Worm (Caenorhabditis elegans): ENCODE data around the gene csr-1.

The csr-1 gene

ce11 chrIV:7982024-7982576 is 25.0 kb downstream of the csr-1 start, which contains the start of gene arf-5:
TSS of gene arf-5 (plus strand) at chrIV:7982526.
- TF ChIP-seq ceh-14 (tag; optimal IDR thresholded peaks at IDR 0.05) (no peak), hlh-30 (tag; optimal IDR thresholded peaks at IDR 0.05; ENCODE audit: insufficient read depth) (peak; percentile 35), pros-1 (tag; optimal IDR thresholded peaks at IDR 0.05) (no peak), unc-42 (tag; optimal IDR thresholded peaks at IDR 0.05) (peak; percentile 7), nfya-1 (tag; optimal IDR thresholded peaks at IDR 0.05) (peak; percentile 14)

- no peak for TF ChIP-seq rnt-1 (tag; optimal IDR thresholded peaks at IDR 0.05)
- no peak for TF ChIP-seq ceh-34 (tag; optimal IDR thresholded peaks at IDR 0.05)
- no peak for TF ChIP-seq Y22D7AL.16 (tag; optimal IDR thresholded peaks at IDR 0.05)
- TF ChIP-seq T23F11.4 (GFP tag; optimal IDR thresholded peaks at IDR 0.05), result no peak
- TF ChIP-seq ztf-16 (tag; optimal IDR thresholded peaks at IDR 0.05), result no peak
- TF ChIP-seq lin-11 (tag; optimal IDR thresholded peaks at IDR 0.05), result no peak
- no peak for TF ChIP-seq pag-3 (tag; optimal IDR thresholded peaks at IDR 0.05; ENCODE audit: borderline replicate concordance)
- TF ChIP-seq sdc-2 (tag; optimal IDR thresholded peaks at IDR 0.05), result no peak
- TF ChIP-seq nhr-11 (tag; optimal IDR thresholded peaks at IDR 0.05), result no peak
Measured at ce11 chrIV:7983021-7983420, 26.0 kb downstream of the csr-1 start.

DNA sequence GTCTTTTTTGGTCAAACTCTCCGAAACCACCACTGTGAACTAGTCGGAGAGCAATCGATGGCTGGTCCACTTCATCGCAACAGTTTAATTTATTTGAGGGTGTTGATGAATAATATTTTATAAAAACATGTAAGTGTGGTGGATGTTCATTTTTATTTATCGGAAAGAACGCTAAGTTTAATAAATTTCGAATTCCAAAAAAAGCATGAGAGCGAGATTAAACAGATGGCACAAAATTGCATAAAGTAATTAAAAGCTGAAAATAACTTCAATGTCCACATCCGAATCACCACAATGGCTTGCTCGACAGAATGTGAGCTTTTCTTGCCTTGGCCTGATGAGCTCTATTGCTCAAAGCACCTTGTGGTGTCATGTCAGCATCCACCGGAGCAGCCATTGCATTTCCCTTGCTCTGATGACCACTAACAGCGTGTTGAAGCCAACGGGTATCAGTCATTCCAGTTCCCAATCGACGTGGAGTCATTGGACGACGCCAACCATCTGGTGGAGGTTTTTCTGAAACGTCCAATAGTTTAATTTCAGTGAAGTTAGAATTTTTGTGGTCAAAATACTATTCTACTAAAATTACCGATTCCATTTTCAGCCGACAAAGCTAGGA is 26.8 kb downstream of the csr-1 start:
- TF ChIP-seq ama-1 (optimal IDR thresholded peaks at IDR 0.05), result peak; percentile 13
- no peak for TF ChIP-seq F13H6.1 (tag; optimal IDR thresholded peaks at IDR 0.05)
- no peak for TF ChIP-seq mec-3 (tag; optimal IDR thresholded peaks at IDR 0.05; ENCODE audit: borderline replicate concordance)
- no peak for TF ChIP-seq tbx-2 (tag; optimal IDR thresholded peaks at IDR 0.05)

DNA sequence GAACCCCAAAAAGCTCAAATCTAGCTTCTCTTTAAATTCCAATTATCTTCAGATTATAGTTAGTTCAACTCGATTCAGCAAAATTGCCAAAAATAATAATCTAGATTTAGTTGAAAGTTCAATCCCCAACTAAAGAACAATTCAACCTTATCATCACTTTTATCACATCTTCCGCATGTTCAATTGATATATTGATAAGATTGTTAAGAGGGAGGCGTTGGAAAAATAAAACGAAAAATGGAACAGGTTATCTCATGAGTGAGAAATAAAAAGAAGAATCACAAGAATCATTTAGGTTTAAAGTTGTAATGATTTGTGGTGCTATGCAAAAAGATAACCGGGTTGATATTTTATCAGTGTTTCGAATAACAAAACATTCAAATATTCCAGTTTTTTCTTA is 28.7 kb downstream of the csr-1 start:
- TF ChIP-seq elt-2 (tag; optimal IDR thresholded peaks at IDR 0.05) (peak; percentile 84), pag-3 (tag; optimal IDR thresholded peaks at IDR 0.05; ENCODE audit: borderline replicate concordance) (no peak)

DNA sequence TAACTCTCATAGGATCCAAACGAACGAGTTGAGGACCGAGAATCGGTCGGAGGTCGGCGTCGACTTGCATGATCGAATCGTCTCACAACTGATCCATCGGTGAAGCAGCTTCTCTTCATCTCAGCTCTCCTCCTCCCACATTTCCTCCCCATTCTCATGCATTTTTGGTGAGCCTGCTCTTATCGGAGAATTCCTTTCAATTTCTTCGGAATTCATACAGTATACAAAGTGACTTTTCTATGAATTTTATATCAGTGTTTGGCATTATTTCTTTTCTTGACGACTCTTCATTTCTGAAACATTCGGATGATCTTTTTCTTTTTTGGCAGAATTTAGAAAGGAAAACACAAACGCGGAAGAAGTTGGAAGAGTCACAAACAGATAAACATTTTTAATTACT is 30.0 kb downstream of the csr-1 start, which contains the start of gene mec-17:
Gene mec-17, minus strand, starts transcription at position 101 of the 400 bp plus-strand sequence.
- no peak for TF ChIP-seq ahr-1 (tag; optimal IDR thresholded peaks at IDR 0.05)
- no peak for TF ChIP-seq unc-3 (GFP tag; conservative IDR thresholded peaks at IDR 0.05)
- no peak for TF ChIP-seq unc-3 (tag; optimal IDR thresholded peaks at IDR 0.05)
- TF ChIP-seq tbx-7 (tag; optimal IDR thresholded peaks at IDR 0.05), result no peak
- TF ChIP-seq unc-86 (tag; optimal IDR thresholded peaks at IDR 0.05), result no peak
- TF ChIP-seq K02D7.2 (tag; optimal IDR thresholded peaks at IDR 0.05), result no peak
- TF ChIP-seq ceh-22 (tag; optimal IDR thresholded peaks at IDR 0.05), result no peak
- no peak for TF ChIP-seq unc-55 (GFP tag; optimal IDR thresholded peaks at IDR 0.05)
- TF ChIP-seq ceh-48 (tag; optimal IDR thresholded peaks at IDR 0.05), result no peak

- no peak for TF ChIP-seq ceh-31 (tag; optimal IDR thresholded peaks at IDR 0.05)
- no peak for TF ChIP-seq rnt-1 (tag; optimal IDR thresholded peaks at IDR 0.05)
Measured at ce11 chrIV:7988385-7988784, 31.3 kb downstream of the csr-1 start, which contains the start of gene col-115. TSS of gene col-115 (plus strand) at chrIV:7988685.

- TF ChIP-seq ceh-2 (tag; optimal IDR thresholded peaks at IDR 0.05) (no peak), hlh-30 (tag; optimal IDR thresholded peaks at IDR 0.05; ENCODE audit: insufficient read depth) (no peak), elt-4 (tag; optimal IDR thresholded peaks at IDR 0.05) (no peak), ceh-9 (tag; optimal IDR thresholded peaks at IDR 0.05) (no peak), hlh-13 (GFP tag; optimal IDR thresholded peaks at IDR 0.05) (no peak), sdc-2 (tag; optimal IDR thresholded peaks at IDR 0.05) (no peak), Y22D7AL.16 (tag; optimal IDR thresholded peaks at IDR 0.05) (no peak), ceh-30 (tag; optimal IDR thresholded peaks at IDR 0.05) (no peak), pax-1 (tag; optimal IDR thresholded peaks at IDR 0.05) (no peak), lin-11 (tag; optimal IDR thresholded peaks at IDR 0.05) (no peak), syd-9 (tag; optimal IDR thresholded peaks at IDR 0.05) (no peak), hlh-8 (tag; optimal IDR thresholded peaks at IDR 0.05) (no peak), K02D7.2 (tag; optimal IDR thresholded peaks at IDR 0.05) (no peak)
Measured at ce11 chrIV:7994715-7995114, 37.6 kb downstream of the csr-1 start.
